Worm (Caenorhabditis elegans): Measurements from ENCODE around the gene C34D4.3.

DNA sequence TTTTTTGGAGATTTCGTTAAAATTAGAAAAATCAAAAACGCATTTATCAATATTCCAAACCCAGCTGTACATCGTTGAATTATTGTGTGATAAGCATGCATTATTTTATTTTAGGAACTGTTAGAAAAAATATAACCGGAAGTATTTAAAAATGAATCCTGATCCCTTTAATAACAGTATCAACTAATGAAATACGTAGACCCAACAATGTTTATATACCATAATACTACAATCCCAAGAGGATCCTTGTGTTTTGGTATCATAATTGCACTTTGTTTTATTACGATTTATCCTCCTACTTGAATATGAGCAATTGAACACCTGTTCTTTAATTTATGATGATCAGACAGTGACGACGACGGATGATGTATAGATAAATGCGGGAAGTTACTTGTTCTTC, 33.3 kb downstream of the C34D4.3 start, which contains the start of gene str-249:
- TF ChIP-seq unc-130 (tag; optimal IDR thresholded peaks at IDR 0.05) (no peak), elt-3 (tag; optimal IDR thresholded peaks at IDR 0.05) (no peak), zag-1 (tag; optimal IDR thresholded peaks at IDR 0.05) (no peak), lin-35 (GFP tag; optimal IDR thresholded peaks at IDR 0.05) (no peak), fkh-10 (GFP tag; optimal IDR thresholded peaks at IDR 0.05) (no peak), nhr-19 (GFP tag; conservative IDR thresholded peaks at IDR 0.05) (no peak), nhr-11 (tag; optimal IDR thresholded peaks at IDR 0.05) (no peak), efl-3 (GFP tag; optimal IDR thresholded peaks at IDR 0.05) (no peak), ceh-90 (tag; optimal IDR thresholded peaks at IDR 0.05) (no peak), jun-1 (tag; optimal IDR thresholded peaks at IDR 0.05) (no peak), ama-1 (optimal IDR thresholded peaks at IDR 0.05) (no peak), skn-1 (tag; optimal IDR thresholded peaks at IDR 0.05) (no peak)
